Worm (Caenorhabditis elegans): ENCODE measurements around the gene unc-27.

The unc-27 gene

ce11 chrX:8806070-8806799 is 17.0 kb downstream of the unc-27 start, which contains the start of gene R04E5.8:
TSS of gene R04E5.8 (minus strand) at chrX:8806120.
- no peak for TF ChIP-seq zag-1 (tag; optimal IDR thresholded peaks at IDR 0.05)
- peak; percentile 24 for TF ChIP-seq egl-5 (tag; optimal IDR thresholded peaks at IDR 0.05)
- peak; percentile 8 for TF ChIP-seq pha-4 (tag; optimal IDR thresholded peaks at IDR 0.05)
- TF ChIP-seq skn-1 (tag; optimal IDR thresholded peaks at IDR 0.05) = peak; percentile 59
- no peak for TF ChIP-seq nhr-237 (tag; optimal IDR thresholded peaks at IDR 0.05)
- TF ChIP-seq snpc-4 (tag; optimal IDR thresholded peaks at IDR 0.05) = peak; percentile 42
- TF ChIP-seq mdl-1 (tag; optimal IDR thresholded peaks at IDR 0.05) = no peak
- TF ChIP-seq nfya-1 (tag; optimal IDR thresholded peaks at IDR 0.05; ENCODE audit: insufficient read depth) = peak; percentile 64
- TF ChIP-seq hmg-11 (tag; optimal IDR thresholded peaks at IDR 0.05) = peak; percentile 46
- no peak for TF ChIP-seq unc-62 (GFP tag; optimal IDR thresholded peaks at IDR 0.05)
- peak; percentile 64 for TF ChIP-seq lin-39 (tag; optimal IDR thresholded peaks at IDR 0.05)
- TF ChIP-seq elt-2 (tag; optimal IDR thresholded peaks at IDR 0.05) = peak; percentile 18

- TF ChIP-seq daf-12 (tag; optimal IDR thresholded peaks at IDR 0.05) (no peak), nhr-76 (tag; optimal IDR thresholded peaks at IDR 0.05) (no peak), hmg-11 (tag; optimal IDR thresholded peaks at IDR 0.05) (no peak), lin-39 (tag; optimal IDR thresholded peaks at IDR 0.05) (peak; percentile 71)
Observed at ce11 chrX:8808740-8809139, 19.5 kb downstream of the unc-27 start.

DNA sequence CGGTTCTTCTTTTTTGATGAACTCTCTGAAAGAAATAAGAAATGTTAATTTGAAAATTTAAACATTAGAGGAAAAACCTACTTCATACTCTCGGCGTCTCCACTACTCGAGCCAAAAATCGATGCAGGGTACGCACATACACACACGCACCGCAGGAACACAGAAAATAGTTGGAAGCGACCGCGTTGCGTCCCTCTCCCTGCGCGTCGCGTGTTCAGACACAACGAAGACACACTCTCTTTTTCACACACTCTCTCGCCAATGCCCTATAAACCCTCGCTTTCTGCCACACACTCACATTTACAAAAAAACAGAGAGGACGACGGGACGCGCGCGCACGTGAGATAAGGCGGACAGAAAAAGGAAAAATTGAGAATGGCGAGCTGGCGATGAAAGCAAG is 21.7 kb downstream of the unc-27 start, which contains the start of gene R04E5.9:
R04E5.9 (minus strand) TSS at position 235 of the 400 bp plus-strand sequence.
- TF ChIP-seq nhr-11 (tag; optimal IDR thresholded peaks at IDR 0.05) = no peak
- no peak for TF ChIP-seq nhr-237 (tag; optimal IDR thresholded peaks at IDR 0.05)
- peak; percentile 10 for TF ChIP-seq lsy-12 (tag; optimal IDR thresholded peaks at IDR 0.05)
- TF ChIP-seq mml-1 (tag; optimal IDR thresholded peaks at IDR 0.05) = peak; percentile 16
- peak; percentile 69 for TF ChIP-seq snpc-4 (tag; optimal IDR thresholded peaks at IDR 0.05)
- TF ChIP-seq hmg-11 (tag; optimal IDR thresholded peaks at IDR 0.05) = peak; percentile 98
- TF ChIP-seq nhr-67 (tag; optimal IDR thresholded peaks at IDR 0.05) = no peak
- no peak for TF ChIP-seq egl-27 (tag; optimal IDR thresholded peaks at IDR 0.05)
- TF ChIP-seq lin-39 (tag; optimal IDR thresholded peaks at IDR 0.05) = peak; percentile 94
- no peak for TF ChIP-seq ZK546.5 (tag; optimal IDR thresholded peaks at IDR 0.05)
- no peak for TF ChIP-seq ztf-11 (tag; optimal IDR thresholded peaks at IDR 0.05)
- TF ChIP-seq nhr-76 (tag; optimal IDR thresholded peaks at IDR 0.05) = no peak
- peak; percentile 69 for TF ChIP-seq pqm-1 (tag; optimal IDR thresholded peaks at IDR 0.05)
- peak; percentile 57 for TF ChIP-seq elt-1 (tag; optimal IDR thresholded peaks at IDR 0.05)
- TF ChIP-seq mdl-1 (tag; optimal IDR thresholded peaks at IDR 0.05) = peak; percentile 89
- peak; percentile 77 for TF ChIP-seq nhr-25 (tag; optimal IDR thresholded peaks at IDR 0.05)
- peak; percentile 86 for TF ChIP-seq ceh-28 (tag; optimal IDR thresholded peaks at IDR 0.05)
- no peak for TF ChIP-seq nhr-77 (tag; optimal IDR thresholded peaks at IDR 0.05)
- no peak for TF ChIP-seq eor-1 (tag; optimal IDR thresholded peaks at IDR 0.05)
- peak; percentile 52 for TF ChIP-seq R02D3.7 (tag; optimal IDR thresholded peaks at IDR 0.05)
- TF ChIP-seq elt-2 (tag; optimal IDR thresholded peaks at IDR 0.05) = peak; percentile 87
- TF ChIP-seq unc-39 (tag; optimal IDR thresholded peaks at IDR 0.05) = no peak
- TF ChIP-seq nhr-12 (tag; optimal IDR thresholded peaks at IDR 0.05) = no peak
- peak; percentile 94 for TF ChIP-seq nfya-1 (tag; optimal IDR thresholded peaks at IDR 0.05; ENCODE audit: insufficient read depth)
- no peak for TF ChIP-seq ceh-9 (tag; optimal IDR thresholded peaks at IDR 0.05)
- peak; percentile 95 for TF ChIP-seq pha-4 (tag; optimal IDR thresholded peaks at IDR 0.05)
- no peak for TF ChIP-seq nhr-28 (tag; optimal IDR thresholded peaks at IDR 0.05)
- no peak for TF ChIP-seq ztf-4 (tag; optimal IDR thresholded peaks at IDR 0.05)
- TF ChIP-seq fkh-10 (GFP tag; optimal IDR thresholded peaks at IDR 0.05) = peak; percentile 82
- no peak for TF ChIP-seq fkh-2 (tag; optimal IDR thresholded peaks at IDR 0.05)
- TF ChIP-seq tbx-2 (tag; optimal IDR thresholded peaks at IDR 0.05) = peak; percentile 64
- peak; percentile 70 for TF ChIP-seq ama-1 (optimal IDR thresholded peaks at IDR 0.05)
- peak; percentile 90 for TF ChIP-seq sea-2 (GFP tag; optimal IDR thresholded peaks at IDR 0.05)
- peak; percentile 60 for TF ChIP-seq lin-15B (tag; optimal IDR thresholded peaks at IDR 0.05)
- TF ChIP-seq daf-12 (tag; optimal IDR thresholded peaks at IDR 0.05) = no peak
- no peak for TF ChIP-seq unc-62 (GFP tag; optimal IDR thresholded peaks at IDR 0.05)
- TF ChIP-seq nhr-43 (tag; optimal IDR thresholded peaks at IDR 0.05; ENCODE audit: poor library complexity, severe bottlenecking) = peak; percentile 47
- peak; percentile 13 for TF ChIP-seq fos-1 (tag; optimal IDR thresholded peaks at IDR 0.05)
- peak; percentile 82 for TF ChIP-seq jun-1 (tag; optimal IDR thresholded peaks at IDR 0.05)
- TF ChIP-seq nhr-23 (tag; optimal IDR thresholded peaks at IDR 0.05) = peak; percentile 78
- peak; percentile 92 for TF ChIP-seq egl-5 (tag; optimal IDR thresholded peaks at IDR 0.05)
- no peak for TF ChIP-seq aly-2 (tag; optimal IDR thresholded peaks at IDR 0.05)
- TF ChIP-seq ceh-82 (tag; optimal IDR thresholded peaks at IDR 0.05) = peak; percentile 18
- TF ChIP-seq skn-1 (tag; optimal IDR thresholded peaks at IDR 0.05) = peak; percentile 78
- no peak for TF ChIP-seq zag-1 (tag; optimal IDR thresholded peaks at IDR 0.05)
- no peak for TF ChIP-seq ceh-16 (tag; optimal IDR thresholded peaks at IDR 0.05)
- no peak for TF ChIP-seq elt-3 (tag; optimal IDR thresholded peaks at IDR 0.05)

Data from whole organism, L3 larva.